Fruit fly (Drosophila melanogaster): ENCODE results near the gene z.

dm6 chrX:2428903-2429302 lies 18.7 kb upstream of the z start, which contains the start of gene gt:
- TF ChIP-seq CG32006 (GFP tag; optimal IDR thresholded peaks at IDR 0.05) = no peak
- TF ChIP-seq CG6792 (GFP tag; optimal IDR thresholded peaks at IDR 0.05) = no peak
- no peak for TF ChIP-seq pdm3 (GFP tag; optimal IDR thresholded peaks at IDR 0.05)
